Worm (Caenorhabditis elegans): ENCODE results near the gene natc-1.
A peak's percentile ranks its signal among the peaks of the same experiment; 100 is the strongest.

DNA sequence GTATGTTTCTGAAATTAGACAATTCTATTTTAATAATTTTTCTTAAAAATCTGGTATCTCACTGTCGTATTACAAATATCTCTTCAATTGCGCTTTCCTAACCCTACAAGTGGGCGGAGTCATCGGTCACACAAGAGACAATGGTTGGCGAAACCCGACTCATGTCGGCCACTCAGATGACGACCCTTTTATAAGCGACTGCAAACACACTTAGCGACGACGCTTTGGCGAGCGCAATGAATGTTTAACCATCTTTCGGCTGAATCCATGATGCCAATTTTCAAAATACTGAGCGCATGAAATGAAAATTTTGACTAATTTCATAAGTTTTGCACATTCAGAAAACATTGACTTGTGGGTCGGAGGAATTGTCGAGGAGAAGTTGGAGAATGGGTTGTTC is 38.2 kb downstream of the natc-1 start:
- TF ChIP-seq nhr-28 (tag; optimal IDR thresholded peaks at IDR 0.05) (peak; percentile 44), lin-15B (tag; optimal IDR thresholded peaks at IDR 0.05) (peak; percentile 7), nhr-12 (tag; optimal IDR thresholded peaks at IDR 0.05) (no peak), nhr-77 (tag; optimal IDR thresholded peaks at IDR 0.05) (peak; percentile 88), elt-3 (tag; optimal IDR thresholded peaks at IDR 0.05) (peak in 2 of 3 experiments; percentile 68 to 86), ceh-16 (tag; optimal IDR thresholded peaks at IDR 0.05) (peak; percentile 53)

Data from whole organism, L3 larva.